Worm (Caenorhabditis elegans) whole organism, young adult: ENCODE data around the gene ceh-39.

Source experiments
- B0019.2 ChIP-seq: fragments of 200-800 bp; sonication (Bioruptor generic); conservative IDR thresholded peaks from 2 replicates; pipeline ENCODE4 v1.3.6; 2022; ENCODE audit warnings: missing genetic modification reagents, missing genetic modification characterization, missing compliant biosample characterization
- B0336.3 ChIP-seq: fragments of 200-800 bp; sonication (Bioruptor generic); IDR thresholded peaks from 2 replicates; pipeline ENCODE4 v1.3.6; 2022; ENCODE audit warnings: missing genetic modification characterization, missing compliant biosample characterization
- D2030.7 ChIP-seq: fragments of 200-800 bp; sonication (Bioruptor generic); IDR thresholded peaks from 2 replicates; pipeline ENCODE4 v1.3.6; 2022; ENCODE audit warnings: missing genetic modification reagents, missing genetic modification characterization, missing compliant biosample characterization
- F37B4.10 ChIP-seq: fragments of 200-800 bp; sonication (Bioruptor generic); IDR thresholded peaks from 2 replicates; pipeline ENCODE4 v1.3.6; 2022; ENCODE audit warnings: missing genetic modification characterization, missing compliant biosample characterization
- F55B11.4 ChIP-seq: sonication (generic microtip); optimal IDR thresholded peaks from 2 replicates; lab custom pipeline; 2016; ENCODE audit warnings: missing compliant biosample characterization, missing genetic modification characterization, borderline replicate concordance; ENCODE audit not compliant: insufficient read depth
- F57A8.1 ChIP-seq: fragments of 200-800 bp; sonication (Bioruptor generic); optimal IDR thresholded peaks from 2 replicates; lab custom pipeline; 2018; ENCODE audit warnings: mild to moderate bottlenecking, missing genetic modification characterization, moderate library complexity, missing compliant biosample characterization
- F57C9.4 ChIP-seq: sonication (generic microtip); optimal IDR thresholded peaks from 2 replicates; lab custom pipeline; 2017; ENCODE audit warnings: mild to moderate bottlenecking, missing genetic modification characterization, missing compliant biosample characterization
- K11D2.4 ChIP-seq: fragments of 200-800 bp; sonication (Bioruptor generic); IDR thresholded peaks from 2 replicates; pipeline ENCODE4 v1.3.6; 2022; ENCODE audit warnings: missing genetic modification reagents, missing genetic modification characterization, missing compliant biosample characterization
- ZK185.1 ChIP-seq: sonication (generic microtip); optimal IDR thresholded peaks from 2 replicates; lab custom pipeline; 2016; ENCODE audit warnings: mild to moderate bottlenecking, missing genetic modification characterization, missing compliant biosample characterization; ENCODE audit not compliant: poor library complexity, severe bottlenecking
- attf-5 ChIP-seq: fragments of 200-800 bp; sonication (Bioruptor generic); optimal IDR thresholded peaks from 2 replicates; lab custom pipeline; 2018; ENCODE audit warnings: mild to moderate bottlenecking, missing genetic modification characterization, missing compliant biosample characterization
- bed-1 ChIP-seq: fragments of 200-800 bp; sonication (Bioruptor generic); IDR thresholded peaks from 2 replicates; pipeline ENCODE4 v1.3.6; 2022; ENCODE audit warnings: missing genetic modification reagents, missing genetic modification characterization, missing compliant biosample characterization
- cebp-1 ChIP-seq, 2 experiments: fragments of 200-800 bp in 1 of 2; sonication (Bioruptor generic) in 1 of 2; sonication (generic microtip) in 1 of 2; IDR thresholded peaks in 1 of 2; optimal IDR thresholded peaks in 1 of 2; 2 replicates each; pipeline versions ENCODE4 v1.3.6 to Lab custom; 2017 to 2022; ENCODE audit warnings: missing compliant biosample characterization in 2 of 2, missing genetic modification characterization in 2 of 2, mild to moderate bottlenecking in 1 of 2, missing genetic modification reagents in 1 of 2, moderate library complexity in 1 of 2
- cebp-2 ChIP-seq: fragments of 200-800 bp; sonication (Bioruptor generic); IDR thresholded peaks from 2 replicates; pipeline ENCODE4 v1.3.6; 2022; ENCODE audit warnings: missing genetic modification characterization, missing compliant biosample characterization
- ceh-27 ChIP-seq: fragments of 200-800 bp; sonication (Bioruptor generic); optimal IDR thresholded peaks from 2 replicates; lab custom pipeline; 2018; ENCODE audit warnings: mild to moderate bottlenecking, missing genetic modification characterization, moderate library complexity, missing compliant biosample characterization
- ceh-40 ChIP-seq: fragments of 200-800 bp; sonication (Bioruptor generic); IDR thresholded peaks from 2 replicates; pipeline ENCODE4 v1.3.6; 2022; ENCODE audit warnings: missing genetic modification characterization, missing compliant biosample characterization
- ceh-91 ChIP-seq: fragments of 200-800 bp; sonication (Bioruptor generic); IDR thresholded peaks from 2 replicates; pipeline ENCODE4 v1.3.6; 2022; ENCODE audit warnings: missing genetic modification reagents, missing genetic modification characterization, missing compliant biosample characterization
- dox-1 ChIP-seq: fragments of 200-800 bp; sonication (Bioruptor generic); IDR thresholded peaks from 2 replicates; pipeline ENCODE4 v1.3.6; 2022; ENCODE audit warnings: missing genetic modification reagents, missing genetic modification characterization, missing compliant biosample characterization
- dpl-1 ChIP-seq: fragments of 150-350 bp; optimal IDR thresholded peaks from 2 replicates; lab custom pipeline; 2014; ENCODE audit warnings: missing biosample characterization, missing genetic modification reagents, missing genetic modification characterization
- efl-1 ChIP-seq: fragments of 150-350 bp; optimal IDR thresholded peaks from 2 replicates; lab custom pipeline; 2014; ENCODE audit warnings: missing biosample characterization, missing genetic modification reagents, missing genetic modification characterization
- hlh-26 ChIP-seq: fragments of 200-800 bp; sonication (Bioruptor generic); conservative IDR thresholded peaks from 2 replicates; pipeline ENCODE4 v1.3.6; 2022; ENCODE audit warnings: missing genetic modification reagents, missing genetic modification characterization, missing compliant biosample characterization
- hmg-20 ChIP-seq: fragments of 200-800 bp; sonication (Bioruptor generic); IDR thresholded peaks from 2 replicates; pipeline ENCODE4 v1.3.6; 2022; ENCODE audit warnings: missing genetic modification reagents, missing genetic modification characterization, missing compliant biosample characterization
- hrde-1 ChIP-seq: sonication (generic microtip); optimal IDR thresholded peaks from 2 replicates; lab custom pipeline; 2016; ENCODE audit warnings: missing genetic modification characterization, mild to moderate bottlenecking, missing compliant biosample characterization, moderate library complexity, missing genotype, missing genetic modification reagents, borderline replicate concordance
- let-607 ChIP-seq, 2 experiments: fragments of 200-800 bp in 1 of 2; sonication (Bioruptor generic) in 1 of 2; sonication (generic microtip) in 1 of 2; optimal IDR thresholded peaks; 2 replicates each; lab custom pipeline; 2016 to 2018; ENCODE audit warnings: mild to moderate bottlenecking in 2 of 2, missing compliant biosample characterization in 2 of 2, missing genetic modification characterization in 2 of 2, moderate library complexity in 2 of 2, missing genotype in 1 of 2
- lin-35 ChIP-seq, 3 experiments: fragments of 150-350 bp in 2 of 3; sonication (generic microtip) in 1 of 3; optimal IDR thresholded peaks; 2 replicates each; lab custom pipeline; 2014 to 2018; ENCODE audit warnings: missing biosample characterization in 3 of 3, missing genetic modification characterization in 3 of 3, missing genetic modification reagents in 3 of 3
- lsy-27 ChIP-seq: sonication (generic microtip); optimal IDR thresholded peaks from 2 replicates; lab custom pipeline; 2017; ENCODE audit warnings: missing genetic modification characterization, mild to moderate bottlenecking, missing compliant biosample characterization, antibody characterized with exemption, missing genotype, borderline replicate concordance; ENCODE audit not compliant: insufficient read depth
- madf-10 ChIP-seq: sonication (generic microtip); optimal IDR thresholded peaks from 2 replicates; lab custom pipeline; 2016; ENCODE audit warnings: mild to moderate bottlenecking, missing genetic modification characterization, missing compliant biosample characterization
- madf-8 ChIP-seq: fragments of 200-800 bp; sonication (Bioruptor generic); conservative IDR thresholded peaks from 2 replicates; pipeline ENCODE4 v1.3.6; 2022; ENCODE audit warnings: missing genetic modification reagents, missing genetic modification characterization, missing compliant biosample characterization
- mcd-1 ChIP-seq: fragments of 200-800 bp; sonication (Bioruptor generic); IDR thresholded peaks from 2 replicates; pipeline ENCODE4 v1.3.6; 2022; ENCODE audit warnings: missing genetic modification reagents, missing genetic modification characterization, missing compliant biosample characterization
- nfya-2 ChIP-seq: fragments of 200-800 bp; sonication (Bioruptor generic); IDR thresholded peaks from 2 replicates; pipeline ENCODE4 v1.3.6; 2022; ENCODE audit warnings: missing genetic modification reagents, missing genetic modification characterization, missing compliant biosample characterization
- nfyb-1 ChIP-seq: fragments of 200-800 bp; sonication (Bioruptor generic); IDR thresholded peaks from 2 replicates; pipeline ENCODE4 v1.3.6; 2022; ENCODE audit warnings: missing genetic modification reagents, missing genetic modification characterization, missing compliant biosample characterization
- nhr-120 ChIP-seq: fragments of 200-800 bp; sonication (Bioruptor generic); IDR thresholded peaks from 2 replicates; pipeline ENCODE4 v1.3.6; 2022; ENCODE audit warnings: missing genetic modification characterization, missing compliant biosample characterization
- nhr-80 ChIP-seq: sonication (generic microtip); optimal IDR thresholded peaks from 2 replicates; lab custom pipeline; 2016; ENCODE audit warnings: missing genetic modification characterization, missing compliant biosample characterization
- pha-4 ChIP-seq: fragments of 150-350 bp; sonication (generic microtip); optimal IDR thresholded peaks from 2 replicates; lab custom pipeline; 2014; ENCODE audit warnings: missing biosample characterization, missing genetic modification reagents, missing genetic modification characterization
- rcor-1 ChIP-seq: fragments of 200-800 bp; sonication (Bioruptor generic); IDR thresholded peaks from 2 replicates; pipeline ENCODE4 v1.3.6; 2022; ENCODE audit warnings: missing genetic modification reagents, missing genetic modification characterization, missing compliant biosample characterization
- sdz-38 ChIP-seq: sonication (generic microtip); optimal IDR thresholded peaks from 2 replicates; lab custom pipeline; 2016; ENCODE audit warnings: missing genotype, missing genetic modification characterization, missing compliant biosample characterization
- sea-2 ChIP-seq: fragments of 200-800 bp; sonication (Bioruptor generic); IDR thresholded peaks from 2 replicates; pipeline ENCODE4 v1.3.6; 2022; ENCODE audit warnings: missing genetic modification characterization, missing compliant biosample characterization
- snpc-4 ChIP-seq, 5 experiments: fragments of 150-350 bp in 1 of 5; sonication (generic microtip) in 4 of 5; optimal IDR thresholded peaks; 2 replicates each; lab custom pipeline; 2014 to 2018; ENCODE audit warnings: missing genetic modification characterization in 5 of 5, missing biosample characterization in 3 of 5, antibody characterized with exemption in 2 of 5, mild to moderate bottlenecking in 2 of 5, missing compliant biosample characterization in 2 of 5, missing genotype in 2 of 5, moderate library complexity in 2 of 5, missing genetic modification reagents in 1 of 5
- tbp1 ChIP-seq: fragments of 200-800 bp; sonication (Bioruptor generic); optimal IDR thresholded peaks from 2 replicates; lab custom pipeline; 2018; ENCODE audit warnings: mild to moderate bottlenecking, missing genetic modification characterization, missing compliant biosample characterization
- tlf-1 ChIP-seq: fragments of 200-800 bp; sonication (Bioruptor generic); optimal IDR thresholded peaks from 2 replicates; lab custom pipeline; 2018; ENCODE audit warnings: mild to moderate bottlenecking, missing genetic modification characterization, missing compliant biosample characterization
- zfh-2 ChIP-seq: fragments of 200-800 bp; sonication (Bioruptor generic); conservative IDR thresholded peaks from 2 replicates; pipeline ENCODE4 v1.3.6; 2022; ENCODE audit warnings: missing genetic modification reagents, missing genetic modification characterization, missing compliant biosample characterization
- zim-3 ChIP-seq: sonication (generic microtip); optimal IDR thresholded peaks from 2 replicates; lab custom pipeline; 2017; ENCODE audit warnings: mild to moderate bottlenecking, missing genetic modification characterization, moderate library complexity, missing compliant biosample characterization
- ztf-26 ChIP-seq: sonication (generic microtip); optimal IDR thresholded peaks from 2 replicates; lab custom pipeline; 2017; ENCODE audit warnings: missing genetic modification characterization, missing compliant biosample characterization
- ztf-3 ChIP-seq: fragments of 200-800 bp; sonication (Bioruptor generic); optimal IDR thresholded peaks from 2 replicates; lab custom pipeline; 2018; ENCODE audit warnings: mild to moderate bottlenecking, missing genetic modification characterization, missing compliant biosample characterization

The ceh-39 gene

ce11 chrX:1853596-1853995 is 2.4 kb downstream of the ceh-39 start, which contains the start of gene T26C11.9:
Gene T26C11.9, minus strand, starts transcription at chrX:1853849.
- TF ChIP-seq mcd-1 (GFP tag; lab: Robert Waterston, UW), result peak; percentile 14; the same call in 1 of the 2 replicates
- no peak for TF ChIP-seq lsy-27
- no peak for TF ChIP-seq dpl-1 (GFP tag; lab: Kevin White, UChicago)
- no peak for TF ChIP-seq let-607 (tag; optimal IDR thresholded peaks at IDR 0.05; lab: Kevin White, UChicago)
- peak; percentile 43 for TF ChIP-seq ceh-27 (GFP tag; lab: Kevin White, UChicago)
- TF ChIP-seq attf-5, result peak; percentile 21

- no peak for TF ChIP-seq nfyb-1 (GFP tag; lab: Robert Waterston, UW)
- no peak for TF ChIP-seq zim-3 (tag; lab: Kevin White, UChicago)
Measured at ce11 chrX:1852636-1853035, 3.3 kb downstream of the ceh-39 start, which contains the start of gene ceh-21. Gene ceh-21, minus strand, starts transcription at chrX:1852736.

- TF ChIP-seq tlf-1, result no peak
- TF ChIP-seq ceh-27 (GFP tag; lab: Kevin White, UChicago), result no peak
- TF ChIP-seq hrde-1, result no peak
- no peak for TF ChIP-seq sdz-38 (tag; lab: Kevin White, UChicago)
- no peak for TF ChIP-seq nhr-120 (GFP tag; lab: Robert Waterston, UW)
- no peak for TF ChIP-seq mcd-1 (GFP tag; lab: Robert Waterston, UW)
- TF ChIP-seq D2030.7 (GFP tag; lab: Robert Waterston, UW), result no peak
- no peak for TF ChIP-seq ceh-91 (GFP tag; lab: Robert Waterston, UW)
- no peak for TF ChIP-seq bed-1 (GFP tag; lab: Robert Waterston, UW)
- TF ChIP-seq sea-2, result no peak
- 0 out of 2 replicates have a peak, but pooled peaks have one; percentile 11 for TF ChIP-seq dox-1 (GFP tag; lab: Robert Waterston, UW)
- TF ChIP-seq K11D2.4, result no peak
- no peak for TF ChIP-seq cebp-1 (GFP tag; IDR thresholded peaks at IDR 0.05; lab: Robert Waterston, UW)
- TF ChIP-seq cebp-1 (tag; optimal IDR thresholded peaks at IDR 0.05; lab: Kevin White, UChicago), result no peak
- TF ChIP-seq F55B11.4 (tag; lab: Kevin White, UChicago), result no peak
- TF ChIP-seq madf-8 (GFP tag; lab: Robert Waterston, UW), result no peak
- TF ChIP-seq madf-10 (tag; lab: Kevin White, UChicago), result no peak
- TF ChIP-seq cebp-2, result 0 out of 2 replicates have a peak, but pooled peaks have one; percentile 45
- 0 out of 2 replicates have a peak, but pooled peaks have one; percentile 13 for TF ChIP-seq rcor-1 (GFP tag; lab: Robert Waterston, UW)
- no peak for TF ChIP-seq ztf-3 (GFP tag; lab: Kevin White, UChicago)
- TF ChIP-seq ZK185.1 (tag; lab: Kevin White, UChicago), result no peak
- TF ChIP-seq lin-35 (GFP tag; optimal IDR thresholded peaks at IDR 0.05; lab: Kevin White, UChicago), result no peak
- TF ChIP-seq B0019.2 (GFP tag; lab: Robert Waterston, UW), result no peak
- TF ChIP-seq efl-1, result no peak
- no peak for TF ChIP-seq tbp1 (GFP tag; lab: Kevin White, UChicago)
- no peak for TF ChIP-seq B0336.3 (GFP tag; lab: Robert Waterston, UW)
- TF ChIP-seq snpc-4 (GFP tag; optimal IDR thresholded peaks at IDR 0.05; lab: Kevin White, UChicago), result no peak
- no peak for TF ChIP-seq snpc-4 (tag; optimal IDR thresholded peaks at IDR 0.05; lab: Kevin White, UChicago)
- no peak for TF ChIP-seq F37B4.10 (GFP tag; lab: Robert Waterston, UW)
- no peak for TF ChIP-seq ceh-40 (GFP tag; lab: Robert Waterston, UW)
- no peak for TF ChIP-seq F57A8.1 (GFP tag; lab: Kevin White, UChicago)
- TF ChIP-seq F57C9.4 (tag; lab: Kevin White, UChicago), result no peak
- no peak for TF ChIP-seq pha-4
- TF ChIP-seq zfh-2 (GFP tag; lab: Robert Waterston, UW), result peak; percentile 38; the same call in 1 of the 2 replicates
- TF ChIP-seq hlh-26, result no peak
- TF ChIP-seq nfyb-1 (GFP tag; lab: Robert Waterston, UW), result no peak
- no peak for TF ChIP-seq nfya-2 (GFP tag; lab: Robert Waterston, UW)
- no peak for TF ChIP-seq ztf-26 (tag; lab: Kevin White, UChicago)
- no peak for TF ChIP-seq nhr-80
- TF ChIP-seq hmg-20 (GFP tag; lab: Robert Waterston, UW), result no peak
- no peak for TF ChIP-seq lsy-27
Measured at ce11 chrX:1850525-1850924, 5.4 kb downstream of the ceh-39 start.
